Worm (Caenorhabditis elegans) whole organism, dauer: ENCODE measurements around the gene Y55F3BR.6.

ENCODE experiments used
- unc-62 ChIP-seq: sonication (generic microtip); optimal IDR thresholded peaks from 2 replicates; lab custom pipeline; 2017; ENCODE audit warnings: missing biosample characterization, missing genetic modification reagents, missing genetic modification characterization

The Y55F3BR.6 gene

ce11 chrIV:795383-795872 is 46.5 kb downstream of the Y55F3BR.6 start, which contains the start of gene skr-18:
skr-18 (minus strand) TSS chrIV:795433.
- TF ChIP-seq unc-62 (GFP tag; lab: Kevin White, UChicago): no peak

ce11 chrIV:794275-794674 is 47.7 kb downstream of the Y55F3BR.6 start, which contains the start of gene F56B3.4:
F56B3.4 (minus strand) TSS chrIV:794275.
- TF ChIP-seq unc-62 (GFP tag; lab: Kevin White, UChicago): no peak

- TF ChIP-seq unc-62 (GFP tag; lab: Kevin White, UChicago): no peak
Measured at ce11 chrIV:787755-788154, 54.2 kb downstream of the Y55F3BR.6 start, which contains the start of gene F56B3.6. F56B3.6 (plus strand) TSS chrIV:788055.
